Fruit fly (Drosophila melanogaster): ENCODE results near the gene CG17298.

CG17298 gene

DNA sequence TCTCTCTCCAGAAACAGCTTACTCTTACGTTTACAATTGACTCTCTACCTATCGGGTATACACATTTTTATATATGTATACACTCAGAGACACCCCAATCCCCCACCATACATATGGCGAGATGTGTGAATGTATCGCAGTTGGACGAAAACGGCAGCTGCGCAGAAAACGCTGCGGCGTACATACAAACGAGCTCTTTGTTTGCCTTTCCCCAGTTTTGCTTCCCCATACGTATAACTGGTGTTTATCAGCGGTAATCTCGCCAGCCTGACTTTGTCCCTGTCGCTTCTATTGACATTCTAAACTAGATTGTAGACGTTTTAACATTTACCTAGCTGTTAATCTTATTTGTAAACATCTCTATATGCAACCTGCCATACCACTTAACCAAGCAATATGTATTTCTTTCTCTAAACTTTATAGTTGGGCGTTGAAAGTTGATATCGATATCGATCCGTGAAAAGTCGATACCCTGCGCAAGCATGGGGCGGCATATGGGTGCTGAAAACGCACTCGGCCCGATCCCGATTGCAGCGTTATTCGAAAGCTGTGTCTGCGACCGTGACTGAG, 14.5 kb downstream of the CG17298 start (continued):
- TF ChIP-seq insv (GFP tag; optimal IDR thresholded peaks at IDR 0.05) = peak in 1 of 2 experiments; percentile 13
- peak; percentile 83 for TF ChIP-seq CG8359 (GFP tag; optimal IDR thresholded peaks at IDR 0.05; ENCODE audit: borderline replicate concordance)
- no peak for TF ChIP-seq jing (GFP tag; optimal IDR thresholded peaks at IDR 0.05)
- peak; percentile 67 to 82 for TF ChIP-seq Trl (optimal IDR thresholded peaks at IDR 0.05)
- TF ChIP-seq Trl (GFP tag; optimal IDR thresholded peaks at IDR 0.05) = peak; percentile 76
- peak in 1 of 2 experiments; percentile 51 for TF ChIP-seq tll (GFP tag; optimal IDR thresholded peaks at IDR 0.05)
- TF ChIP-seq CG3726 (GFP tag; IDR thresholded peaks at IDR 0.05) = no peak
- TF ChIP-seq CG11695 (GFP tag; IDR thresholded peaks at IDR 0.05) = no peak
- peak; percentile 87 for TF ChIP-seq CG15011 (GFP tag; optimal IDR thresholded peaks at IDR 0.05)
- TF ChIP-seq odd (GFP tag; optimal IDR thresholded peaks at IDR 0.05) = peak; percentile 88
- peak; percentile 14 for TF ChIP-seq p53 (GFP tag; optimal IDR thresholded peaks at IDR 0.05)
- peak; percentile 65 for TF ChIP-seq fd3F (GFP tag; optimal IDR thresholded peaks at IDR 0.05)
- TF ChIP-seq yki (optimal IDR thresholded peaks at IDR 0.05) = no peak
- peak; percentile 3 for TF ChIP-seq CG1602 (GFP tag; optimal IDR thresholded peaks at IDR 0.05)
- TF ChIP-seq cad (GFP tag; optimal IDR thresholded peaks at IDR 0.05) = no peak
- peak; percentile 36 for TF ChIP-seq chn (GFP tag; optimal IDR thresholded peaks at IDR 0.05)
- TF ChIP-seq ham (GFP tag; IDR thresholded peaks at IDR 0.05) = no peak
- TF ChIP-seq CG8765 (GFP tag; IDR thresholded peaks at IDR 0.05) = no peak
- TF ChIP-seq YL-1 (GFP tag; optimal IDR thresholded peaks at IDR 0.05) = peak; percentile 40
- TF ChIP-seq CG12744 (GFP tag; optimal IDR thresholded peaks at IDR 0.05) = peak; percentile 58
- peak; percentile 67 for TF ChIP-seq CG11504 (tag; optimal IDR thresholded peaks at IDR 0.05)
- TF ChIP-seq CG17912 (GFP tag; optimal IDR thresholded peaks at IDR 0.05) = peak; percentile 86
- peak; percentile 56 for TF ChIP-seq her (GFP tag; optimal IDR thresholded peaks at IDR 0.05)
- no peak for TF ChIP-seq phol (tag; optimal IDR thresholded peaks at IDR 0.05)
- TF ChIP-seq Usf (GFP tag; optimal IDR thresholded peaks at IDR 0.05) = no peak
- no peak for TF ChIP-seq NFAT (GFP tag; IDR thresholded peaks at IDR 0.05)
- peak; percentile 69 for TF ChIP-seq CG6854 (GFP tag; optimal IDR thresholded peaks at IDR 0.05)
- TF ChIP-seq cato (GFP tag; optimal IDR thresholded peaks at IDR 0.05; ENCODE audit: borderline replicate concordance) = peak; percentile 19
- TF ChIP-seq Deaf1 (tag; optimal IDR thresholded peaks at IDR 0.05) = peak; percentile 31
- peak; percentile 85 for TF ChIP-seq Side (GFP tag; optimal IDR thresholded peaks at IDR 0.05)
- peak; percentile 76 for TF ChIP-seq cg (GFP tag; optimal IDR thresholded peaks at IDR 0.05)
- peak; percentile 46 for TF ChIP-seq CG3163 (GFP tag; optimal IDR thresholded peaks at IDR 0.05)
- peak; percentile 39 for TF ChIP-seq D19A (tag; optimal IDR thresholded peaks at IDR 0.05)
- TF ChIP-seq toy (GFP tag; IDR thresholded peaks at IDR 0.05) = no peak
- peak; percentile 10 for TF ChIP-seq CG15479 (GFP tag; optimal IDR thresholded peaks at IDR 0.05)
- TF ChIP-seq CG4730 (GFP tag; IDR thresholded peaks at IDR 0.05) = no peak
- TF ChIP-seq Meics (GFP tag; optimal IDR thresholded peaks at IDR 0.05) = peak; percentile 78
- peak; percentile 59 for TF ChIP-seq CG7928 (GFP tag; optimal IDR thresholded peaks at IDR 0.05)
- TF ChIP-seq Rx (GFP tag; IDR thresholded peaks at IDR 0.05) = no peak
- TF ChIP-seq kah (GFP tag; optimal IDR thresholded peaks at IDR 0.05) = peak; percentile 57
- no peak for TF ChIP-seq CG2199 (GFP tag; IDR thresholded peaks at IDR 0.05)
- no peak for TF ChIP-seq CG4404 (GFP tag; IDR thresholded peaks at IDR 0.05)
- TF ChIP-seq Tbp (GFP tag; optimal IDR thresholded peaks at IDR 0.05) = no peak
- peak; percentile 76 for TF ChIP-seq CG7556 (GFP tag; optimal IDR thresholded peaks at IDR 0.05)
- TF ChIP-seq bcd (GFP tag; optimal IDR thresholded peaks at IDR 0.05) = peak; percentile 45
- peak; percentile 91 for TF ChIP-seq fd64A (GFP tag; optimal IDR thresholded peaks at IDR 0.05)
- TF ChIP-seq Sox100B (GFP tag; optimal IDR thresholded peaks at IDR 0.05) = peak; percentile 83
- peak; percentile 66 for TF ChIP-seq salm (tag; optimal IDR thresholded peaks at IDR 0.05)
- peak; percentile 12 for TF ChIP-seq CG7745 (tag; optimal IDR thresholded peaks at IDR 0.05)
- no peak for TF ChIP-seq B-H1 (GFP tag; IDR thresholded peaks at IDR 0.05)
- no peak for TF ChIP-seq CG1024 (GFP tag; IDR thresholded peaks at IDR 0.05)
- TF ChIP-seq CG11093 (GFP tag; IDR thresholded peaks at IDR 0.05) = no peak

Measured in whole organism, embryonic.